Fruit fly (Drosophila melanogaster): Measurements from ENCODE around the gene Sodq.

DNA sequence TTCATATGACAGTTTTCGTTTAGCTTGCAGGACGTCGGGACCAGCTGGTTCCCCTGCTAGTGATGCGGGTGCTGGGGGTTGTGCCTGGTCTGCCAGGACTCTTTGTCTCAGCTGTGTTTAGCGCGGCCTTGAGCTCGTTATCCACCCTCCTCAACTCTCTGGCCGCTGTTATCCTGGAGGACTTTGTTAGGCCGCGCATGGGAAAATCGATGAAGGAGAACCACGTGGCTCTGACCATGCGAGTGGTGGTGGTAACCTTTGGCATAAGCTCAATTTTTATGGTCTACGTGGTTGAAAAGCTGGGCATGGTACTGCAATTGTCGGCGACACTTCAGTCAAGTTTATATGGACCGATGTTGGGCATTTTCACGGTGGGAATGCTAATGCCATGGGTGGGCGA lies 24.3 kb downstream of the Sodq start:
- TF ChIP-seq CG8478 (optimal IDR thresholded peaks at IDR 0.05) (no peak), CTCF (optimal IDR thresholded peaks at IDR 0.05) (no peak)
